Worm (Caenorhabditis elegans) whole organism, young adult: Measurements from ENCODE around the gene C49F8.3.

Experiments used
- B0019.2 ChIP-seq: fragments of 200-800 bp; sonication (Bioruptor generic); conservative IDR thresholded peaks from 2 replicates; pipeline ENCODE4 v1.3.6; 2022; ENCODE audit warnings: missing genetic modification reagents, missing genetic modification characterization, missing compliant biosample characterization
- B0261.1 ChIP-seq: sonication (generic microtip); optimal IDR thresholded peaks from 2 replicates; lab custom pipeline; 2016; ENCODE audit warnings: mild to moderate bottlenecking, missing genetic modification characterization, moderate library complexity, missing compliant biosample characterization
- F33H1.4 ChIP-seq: fragments of 200-800 bp; sonication (Bioruptor generic); IDR thresholded peaks from 2 replicates; pipeline ENCODE4 v1.3.6; 2022; ENCODE audit warnings: missing genetic modification reagents, missing genetic modification characterization, missing compliant biosample characterization
- F37B4.10 ChIP-seq: fragments of 200-800 bp; sonication (Bioruptor generic); IDR thresholded peaks from 2 replicates; pipeline ENCODE4 v1.3.6; 2022; ENCODE audit warnings: missing genetic modification characterization, missing compliant biosample characterization
- F52B5.7 ChIP-seq: sonication (generic microtip); optimal IDR thresholded peaks from 2 replicates; lab custom pipeline; 2016; ENCODE audit warnings: mild to moderate bottlenecking, missing genetic modification characterization, missing compliant biosample characterization
- F55B11.4 ChIP-seq: sonication (generic microtip); optimal IDR thresholded peaks from 2 replicates; lab custom pipeline; 2016; ENCODE audit warnings: missing compliant biosample characterization, missing genetic modification characterization, borderline replicate concordance; ENCODE audit not compliant: insufficient read depth
- F57C9.4 ChIP-seq: sonication (generic microtip); optimal IDR thresholded peaks from 2 replicates; lab custom pipeline; 2017; ENCODE audit warnings: mild to moderate bottlenecking, missing genetic modification characterization, missing compliant biosample characterization
- Y53F4B.3 ChIP-seq: fragments of 200-800 bp; sonication (Bioruptor generic); IDR thresholded peaks from 2 replicates; pipeline ENCODE4 v1.3.6; 2022; ENCODE audit warnings: missing genetic modification reagents, missing genetic modification characterization, missing compliant biosample characterization
- Y67H2A.10 ChIP-seq: fragments of 200-800 bp; sonication (Bioruptor generic); conservative IDR thresholded peaks from 2 replicates; pipeline ENCODE4 v1.3.6; 2022; ENCODE audit warnings: missing genetic modification reagents, missing genetic modification characterization, missing compliant biosample characterization
- Y95B8A.8 ChIP-seq: fragments of 200-800 bp; sonication (Bioruptor generic); IDR thresholded peaks from 2 replicates; pipeline ENCODE4 v1.3.6; 2022; ENCODE audit warnings: missing genetic modification reagents, missing genetic modification characterization, missing compliant biosample characterization
- aptf-3 ChIP-seq: fragments of 200-800 bp; sonication (Bioruptor generic); IDR thresholded peaks from 2 replicates; pipeline ENCODE4 v1.3.6; 2022; ENCODE audit warnings: missing genetic modification characterization, missing compliant biosample characterization
- atf-7 ChIP-seq: sonication (generic microtip); optimal IDR thresholded peaks from 2 replicates; lab custom pipeline; 2017; ENCODE audit warnings: mild to moderate bottlenecking, missing genetic modification characterization, missing compliant biosample characterization
- athp-1 ChIP-seq: sonication (generic microtip); optimal IDR thresholded peaks from 2 replicates; lab custom pipeline; 2017; ENCODE audit warnings: mild to moderate bottlenecking, missing genetic modification characterization, missing compliant biosample characterization
- attf-6 ChIP-seq: fragments of 200-800 bp; sonication (Bioruptor generic); IDR thresholded peaks from 2 replicates; pipeline ENCODE4 v1.3.6; 2022; ENCODE audit warnings: missing genetic modification reagents, missing genetic modification characterization, missing compliant biosample characterization
- cebp-1 ChIP-seq, 2 experiments: fragments of 200-800 bp in 1 of 2; sonication (Bioruptor generic) in 1 of 2; sonication (generic microtip) in 1 of 2; IDR thresholded peaks in 1 of 2; optimal IDR thresholded peaks in 1 of 2; 2 replicates each; pipeline versions ENCODE4 v1.3.6 to Lab custom; 2017 to 2022; ENCODE audit warnings: missing compliant biosample characterization in 2 of 2, missing genetic modification characterization in 2 of 2, mild to moderate bottlenecking in 1 of 2, missing genetic modification reagents in 1 of 2, moderate library complexity in 1 of 2
- cebp-2 ChIP-seq: fragments of 200-800 bp; sonication (Bioruptor generic); IDR thresholded peaks from 2 replicates; pipeline ENCODE4 v1.3.6; 2022; ENCODE audit warnings: missing genetic modification characterization, missing compliant biosample characterization
- ceh-100 ChIP-seq: fragments of 200-800 bp; sonication (Bioruptor generic); IDR thresholded peaks from 2 replicates; pipeline ENCODE4 v1.3.6; 2022; ENCODE audit warnings: missing genetic modification reagents, missing genetic modification characterization, missing compliant biosample characterization
- ceh-27 ChIP-seq: fragments of 200-800 bp; sonication (Bioruptor generic); optimal IDR thresholded peaks from 2 replicates; lab custom pipeline; 2018; ENCODE audit warnings: mild to moderate bottlenecking, missing genetic modification characterization, moderate library complexity, missing compliant biosample characterization
- ceh-91 ChIP-seq: fragments of 200-800 bp; sonication (Bioruptor generic); IDR thresholded peaks from 2 replicates; pipeline ENCODE4 v1.3.6; 2022; ENCODE audit warnings: missing genetic modification reagents, missing genetic modification characterization, missing compliant biosample characterization
- chd-7 ChIP-seq: sonication (generic microtip); optimal IDR thresholded peaks from 2 replicates; lab custom pipeline; 2016; ENCODE audit warnings: mild to moderate bottlenecking, missing genetic modification characterization, moderate library complexity, missing compliant biosample characterization
- efl-1 ChIP-seq: fragments of 150-350 bp; optimal IDR thresholded peaks from 2 replicates; lab custom pipeline; 2014; ENCODE audit warnings: missing biosample characterization, missing genetic modification reagents, missing genetic modification characterization
- egrh-3 ChIP-seq: fragments of 200-800 bp; sonication (Bioruptor generic); IDR thresholded peaks from 2 replicates; pipeline ENCODE4 v1.3.6; 2022; ENCODE audit warnings: missing genetic modification reagents, missing genetic modification characterization, missing compliant biosample characterization
- ekl-4 ChIP-seq: fragments of 200-800 bp; sonication (Bioruptor generic); IDR thresholded peaks from 2 replicates; pipeline ENCODE4 v1.3.6; 2022; ENCODE audit warnings: missing genetic modification reagents, missing genetic modification characterization, missing compliant biosample characterization
- ets-4 ChIP-seq: fragments of 200-800 bp; sonication (Bioruptor generic); optimal IDR thresholded peaks from 2 replicates; lab custom pipeline; 2018; ENCODE audit warnings: mild to moderate bottlenecking, missing genetic modification characterization, missing compliant biosample characterization
- gei-17 ChIP-seq: fragments of 200-800 bp; sonication (Bioruptor generic); optimal IDR thresholded peaks from 2 replicates; lab custom pipeline; 2018; ENCODE audit warnings: mild to moderate bottlenecking, missing genetic modification characterization, missing compliant biosample characterization
- hlh-12 ChIP-seq: sonication (generic microtip); optimal IDR thresholded peaks from 2 replicates; lab custom pipeline; 2016; ENCODE audit warnings: missing genetic modification characterization, missing compliant biosample characterization
- hlh-26 ChIP-seq: fragments of 200-800 bp; sonication (Bioruptor generic); conservative IDR thresholded peaks from 2 replicates; pipeline ENCODE4 v1.3.6; 2022; ENCODE audit warnings: missing genetic modification reagents, missing genetic modification characterization, missing compliant biosample characterization
- lag-1 ChIP-seq: fragments of 200-800 bp; sonication (Bioruptor generic); IDR thresholded peaks from 2 replicates; pipeline ENCODE4 v1.3.6; 2022; ENCODE audit warnings: missing genetic modification reagents, missing genetic modification characterization, missing compliant biosample characterization
- lin-40 ChIP-seq: sonication (generic microtip); optimal IDR thresholded peaks from 2 replicates; lab custom pipeline; 2016; ENCODE audit warnings: missing genetic modification characterization, mild to moderate bottlenecking, missing compliant biosample characterization, missing genotype, missing genetic modification reagents
- lir-1 ChIP-seq: fragments of 200-800 bp; sonication (Bioruptor generic); conservative IDR thresholded peaks from 2 replicates; pipeline ENCODE4 v1.3.6; 2022; ENCODE audit warnings: missing genetic modification reagents, missing genetic modification characterization, missing compliant biosample characterization
- madf-8 ChIP-seq: fragments of 200-800 bp; sonication (Bioruptor generic); conservative IDR thresholded peaks from 2 replicates; pipeline ENCODE4 v1.3.6; 2022; ENCODE audit warnings: missing genetic modification reagents, missing genetic modification characterization, missing compliant biosample characterization
- mcd-1 ChIP-seq: fragments of 200-800 bp; sonication (Bioruptor generic); IDR thresholded peaks from 2 replicates; pipeline ENCODE4 v1.3.6; 2022; ENCODE audit warnings: missing genetic modification reagents, missing genetic modification characterization, missing compliant biosample characterization
- mes-4 ChIP-seq: sonication (generic microtip); optimal IDR thresholded peaks from 2 replicates; lab custom pipeline; 2016; ENCODE audit warnings: missing genotype, missing genetic modification characterization, missing compliant biosample characterization
- nfya-2 ChIP-seq: fragments of 200-800 bp; sonication (Bioruptor generic); IDR thresholded peaks from 2 replicates; pipeline ENCODE4 v1.3.6; 2022; ENCODE audit warnings: missing genetic modification reagents, missing genetic modification characterization, missing compliant biosample characterization
- nhr-120 ChIP-seq: fragments of 200-800 bp; sonication (Bioruptor generic); IDR thresholded peaks from 2 replicates; pipeline ENCODE4 v1.3.6; 2022; ENCODE audit warnings: missing genetic modification characterization, missing compliant biosample characterization
- nhr-90 ChIP-seq: sonication (generic microtip); optimal IDR thresholded peaks from 2 replicates; lab custom pipeline; 2016; ENCODE audit warnings: missing genotype, mild to moderate bottlenecking, missing genetic modification characterization, missing compliant biosample characterization
- pbrm-1 ChIP-seq: fragments of 200-800 bp; sonication (Bioruptor generic); IDR thresholded peaks from 2 replicates; pipeline ENCODE4 v1.3.6; 2022; ENCODE audit warnings: missing genetic modification reagents, missing genetic modification characterization, missing compliant biosample characterization
- pha-4 ChIP-seq: fragments of 150-350 bp; sonication (generic microtip); optimal IDR thresholded peaks from 2 replicates; lab custom pipeline; 2014; ENCODE audit warnings: missing biosample characterization, missing genetic modification reagents, missing genetic modification characterization
- rcor-1 ChIP-seq: fragments of 200-800 bp; sonication (Bioruptor generic); IDR thresholded peaks from 2 replicates; pipeline ENCODE4 v1.3.6; 2022; ENCODE audit warnings: missing genetic modification reagents, missing genetic modification characterization, missing compliant biosample characterization
- snpc-1.1 ChIP-seq: sonication (generic microtip); optimal IDR thresholded peaks from 2 replicates; lab custom pipeline; 2017; ENCODE audit warnings: missing genetic modification characterization, mild to moderate bottlenecking, missing compliant biosample characterization, antibody characterized with exemption, moderate library complexity, missing genotype, missing genetic modification reagents; ENCODE audit not compliant: insufficient read depth
- snpc-1.3 ChIP-seq: sonication (generic microtip); optimal IDR thresholded peaks from 2 replicates; lab custom pipeline; 2017; ENCODE audit warnings: missing genetic modification characterization, mild to moderate bottlenecking, missing compliant biosample characterization, antibody characterized with exemption, moderate library complexity, missing genotype, missing genetic modification reagents; ENCODE audit not compliant: insufficient read depth
- tbp1 ChIP-seq: fragments of 200-800 bp; sonication (Bioruptor generic); optimal IDR thresholded peaks from 2 replicates; lab custom pipeline; 2018; ENCODE audit warnings: mild to moderate bottlenecking, missing genetic modification characterization, missing compliant biosample characterization
- tbx-9 ChIP-seq: sonication (generic microtip); optimal IDR thresholded peaks from 2 replicates; lab custom pipeline; 2016; ENCODE audit warnings: borderline replicate concordance, missing genetic modification characterization, inconsistent platforms, missing compliant biosample characterization
- tlf-1 ChIP-seq: fragments of 200-800 bp; sonication (Bioruptor generic); optimal IDR thresholded peaks from 2 replicates; lab custom pipeline; 2018; ENCODE audit warnings: mild to moderate bottlenecking, missing genetic modification characterization, missing compliant biosample characterization
- unc-130 ChIP-seq: sonication (generic microtip); optimal IDR thresholded peaks from 2 replicates; lab custom pipeline; 2016; ENCODE audit warnings: missing genetic modification reagents, missing genetic modification characterization, missing compliant biosample characterization
- unc-62 ChIP-seq: fragments of 150-350 bp; optimal IDR thresholded peaks from 2 replicates; lab custom pipeline; 2014; ENCODE audit warnings: missing biosample characterization, missing genetic modification reagents, missing genetic modification characterization
- ztf-18 ChIP-seq: sonication (generic microtip); optimal IDR thresholded peaks from 2 replicates; lab custom pipeline; 2016; ENCODE audit warnings: missing genotype, mild to moderate bottlenecking, missing genetic modification characterization, missing compliant biosample characterization
- ztf-25 ChIP-seq: fragments of 200-800 bp; sonication (Bioruptor generic); IDR thresholded peaks from 2 replicates; pipeline ENCODE4 v1.3.6; 2022; ENCODE audit warnings: missing genetic modification reagents, missing genetic modification characterization, missing compliant biosample characterization
- ztf-28 ChIP-seq: fragments of 200-800 bp; sonication (Bioruptor generic); IDR thresholded peaks from 2 replicates; pipeline ENCODE4 v1.3.6; 2022; ENCODE audit warnings: missing genetic modification reagents, missing genetic modification characterization, missing compliant biosample characterization

The C49F8.3 gene

ce11 chrX:13358573-13358972 lies 28.8 kb downstream of the C49F8.3 start (continued):
- no peak for TF ChIP-seq ekl-4
- TF ChIP-seq snpc-1.3, result no peak
- no peak for TF ChIP-seq B0019.2 (GFP tag; lab: Robert Waterston, UW)
- no peak for TF ChIP-seq nhr-120
- no peak for TF ChIP-seq snpc-1.1 (tag; lab: Kevin White, UChicago)
- no peak for TF ChIP-seq B0261.1
- no peak for TF ChIP-seq aptf-3
- TF ChIP-seq ztf-28 (GFP tag; lab: Robert Waterston, UW), result no peak
- peak; percentile 37 for TF ChIP-seq nhr-90 (tag; lab: Kevin White, UChicago)
- peak; percentile 72 for TF ChIP-seq chd-7 (tag; lab: Kevin White, UChicago)
- no peak for TF ChIP-seq mes-4 (tag; lab: Kevin White, UChicago)
- no peak for TF ChIP-seq egrh-3 (GFP tag; lab: Robert Waterston, UW)
- peak; percentile 47 for TF ChIP-seq tbp1
- no peak for TF ChIP-seq rcor-1 (GFP tag; lab: Robert Waterston, UW)
- no peak for TF ChIP-seq Y67H2A.10 (GFP tag; lab: Robert Waterston, UW)
- no peak for TF ChIP-seq F52B5.7
- no peak for TF ChIP-seq tbx-9
- TF ChIP-seq Y53F4B.3 (GFP tag; lab: Robert Waterston, UW), result no peak
- no peak for TF ChIP-seq nfya-2 (GFP tag; lab: Robert Waterston, UW)
- TF ChIP-seq hlh-12, result no peak
- no peak for TF ChIP-seq Y95B8A.8 (GFP tag; lab: Robert Waterston, UW)
- TF ChIP-seq tlf-1 (GFP tag; lab: Kevin White, UChicago), result peak; percentile 33
- TF ChIP-seq gei-17 (GFP tag; lab: Kevin White, UChicago), result peak; percentile 54
- no peak for TF ChIP-seq ztf-25
- TF ChIP-seq pbrm-1 (GFP tag; lab: Robert Waterston, UW), result 0 out of 2 replicates have a peak, but pooled peaks have one; percentile 17
- no peak for TF ChIP-seq ztf-18 (tag; lab: Kevin White, UChicago)
- TF ChIP-seq hlh-26, result no peak
- no peak for TF ChIP-seq F57C9.4 (tag; lab: Kevin White, UChicago)
- TF ChIP-seq attf-6 (GFP tag; lab: Robert Waterston, UW), result no peak
- TF ChIP-seq ceh-91 (GFP tag; lab: Robert Waterston, UW), result no peak
- TF ChIP-seq cebp-1 (GFP tag; IDR thresholded peaks at IDR 0.05; lab: Robert Waterston, UW), result 0 out of 2 replicates have a peak, but pooled peaks have one; percentile 17
- TF ChIP-seq cebp-1 (tag; optimal IDR thresholded peaks at IDR 0.05; lab: Kevin White, UChicago), result peak; percentile 78
- peak; percentile 86 for TF ChIP-seq lin-40 (tag; lab: Kevin White, UChicago)
- no peak for TF ChIP-seq madf-8 (GFP tag; lab: Robert Waterston, UW)
- TF ChIP-seq athp-1 (tag; lab: Kevin White, UChicago), result no peak
- no peak for TF ChIP-seq unc-130
- peak; percentile 48 for TF ChIP-seq pha-4
- peak; percentile 3 for TF ChIP-seq ceh-27 (GFP tag; lab: Kevin White, UChicago)
- TF ChIP-seq lag-1 (GFP tag; lab: Robert Waterston, UW), result no peak
- TF ChIP-seq F37B4.10, result no peak
- peak; percentile 33; the same call in 1 of the 2 replicates for TF ChIP-seq mcd-1 (GFP tag; lab: Robert Waterston, UW)
- no peak for TF ChIP-seq ets-4 (GFP tag; lab: Kevin White, UChicago)
- 0 out of 2 replicates have a peak, but pooled peaks have one; percentile 11 for TF ChIP-seq cebp-2
- peak; percentile 85 for TF ChIP-seq atf-7 (tag; lab: Kevin White, UChicago)
- TF ChIP-seq efl-1 (GFP tag; lab: Kevin White, UChicago), result no peak
- TF ChIP-seq ceh-100, result no peak
- peak; percentile 33 for TF ChIP-seq unc-62 (GFP tag; lab: Kevin White, UChicago)
- no peak for TF ChIP-seq F55B11.4 (tag; lab: Kevin White, UChicago)
- no peak for TF ChIP-seq F33H1.4 (GFP tag; lab: Robert Waterston, UW)
- TF ChIP-seq lir-1 (GFP tag; lab: Robert Waterston, UW), result no peak
